Fruit fly (Drosophila melanogaster): Measurements from ENCODE around the gene noc.

The noc gene

dm6 chr2L:14454247-14454646 lies 36.4 kb upstream of the noc start (continued):
- TF ChIP-seq CG17359 (tag; optimal IDR thresholded peaks at IDR 0.05) (no peak), Spps (tag; optimal IDR thresholded peaks at IDR 0.05) (no peak), CG1233 (GFP tag; optimal IDR thresholded peaks at IDR 0.05) (no peak), pzg (GFP tag; optimal IDR thresholded peaks at IDR 0.05) (no peak), seq (GFP tag; IDR thresholded peaks at IDR 0.05) (peak; percentile 29; the same call in 1 of the 2 replicates), Tbp (GFP tag; optimal IDR thresholded peaks at IDR 0.05) (no peak), CG8478 (optimal IDR thresholded peaks at IDR 0.05) (no peak), Dll (GFP tag; IDR thresholded peaks at IDR 0.05; ENCODE audit: partially characterized antibody) (0 out of 4 replicates have a peak, but pooled peaks have one; percentile 28), CG11696 (GFP tag; IDR thresholded peaks at IDR 0.05) (no peak), ham (GFP tag; IDR thresholded peaks at IDR 0.05) (no peak), gfzf (GFP tag; optimal IDR thresholded peaks at IDR 0.05) (no peak), CG13894 (tag; optimal IDR thresholded peaks at IDR 0.05) (peak; percentile 36), tup (GFP tag; optimal IDR thresholded peaks at IDR 0.05) (no peak), nerfin-1 (tag; optimal IDR thresholded peaks at IDR 0.05) (peak; percentile 13), usp (GFP tag; optimal IDR thresholded peaks at IDR 0.05) (no peak), CG12155 (GFP tag; optimal IDR thresholded peaks at IDR 0.05) (no peak), kah (GFP tag; optimal IDR thresholded peaks at IDR 0.05) (no peak), CG2202 (tag; optimal IDR thresholded peaks at IDR 0.05) (no peak), CoRest (tag; optimal IDR thresholded peaks at IDR 0.05) (no peak), Asciz (GFP tag; optimal IDR thresholded peaks at IDR 0.05) (no peak), CG2199 (GFP tag; IDR thresholded peaks at IDR 0.05) (0 out of 3 replicates have a peak, but pooled peaks have one; percentile 39), Atf-2 (GFP tag; optimal IDR thresholded peaks at IDR 0.05) (no peak), kni (GFP tag; optimal IDR thresholded peaks at IDR 0.05) (peak; percentile 64), E2f1 (GFP tag; IDR thresholded peaks at IDR 0.05) (no peak), CG31441 (GFP tag; IDR thresholded peaks at IDR 0.05) (no peak), Sry-δ (GFP tag; optimal IDR thresholded peaks at IDR 0.05) (no peak), wor (GFP tag; IDR thresholded peaks at IDR 0.05) (no peak), Med (GFP tag) (peak; percentile 58), Meics (GFP tag; optimal IDR thresholded peaks at IDR 0.05) (no peak), gsb-n (tag; optimal IDR thresholded peaks at IDR 0.05) (peak; percentile 94), sd (tag; optimal IDR thresholded peaks at IDR 0.05) (peak; percentile 26), CG15696 (tag; optimal IDR thresholded peaks at IDR 0.05) (no peak), run (tag; optimal IDR thresholded peaks at IDR 0.05) (peak; percentile 53), CG8089 (GFP tag; optimal IDR thresholded peaks at IDR 0.05) (no peak), CG11560 (tag; IDR thresholded peaks at IDR 0.05) (no peak), CG7556 (GFP tag; optimal IDR thresholded peaks at IDR 0.05) (no peak), abd-A (tag; optimal IDR thresholded peaks at IDR 0.05) (peak; percentile 65), crol (GFP tag; IDR thresholded peaks at IDR 0.05) (peak; percentile 42)

dm6 chr2L:14455131-14455530 lies 35.5 kb upstream of the noc start:
- TF ChIP-seq tx (GFP tag; optimal IDR thresholded peaks at IDR 0.05) (no peak), sens (GFP tag) (peak; percentile 53), CG4328 (GFP tag; optimal IDR thresholded peaks at IDR 0.05) (no peak), Nf-YA (GFP tag; IDR thresholded peaks at IDR 0.05) (no peak), CG3407 (GFP tag; optimal IDR thresholded peaks at IDR 0.05) (no peak), CG13775 (GFP tag; optimal IDR thresholded peaks at IDR 0.05) (no peak), tap (tag; optimal IDR thresholded peaks at IDR 0.05) (no peak), scrt (GFP tag; optimal IDR thresholded peaks at IDR 0.05) (no peak), HLH3B (GFP tag; IDR thresholded peaks at IDR 0.05) (no peak), CG17186 (GFP tag; optimal IDR thresholded peaks at IDR 0.05) (no peak), CG2199 (GFP tag; IDR thresholded peaks at IDR 0.05) (0 out of 3 replicates have a peak, but pooled peaks have one; percentile 71), CG15269 (tag; optimal IDR thresholded peaks at IDR 0.05) (no peak), nerfin-1 (tag; optimal IDR thresholded peaks at IDR 0.05) (peak; percentile 2), CG8281 (tag; optimal IDR thresholded peaks at IDR 0.05) (peak; percentile 96), CG13424 (tag; optimal IDR thresholded peaks at IDR 0.05) (no peak), pros (GFP tag; optimal IDR thresholded peaks at IDR 0.05) (peak; percentile 69), sug (tag; optimal IDR thresholded peaks at IDR 0.05) (no peak), Ets65A (GFP tag) (peak; percentile 65)

Measured in whole organism, embryonic.